Worm (Caenorhabditis elegans): ENCODE data around the gene C05C10.5.

The C05C10.5 gene

ce11 chrII:9931012-9931411 is 7.8 kb upstream of the C05C10.5 start (continued):
- TF ChIP-seq lim-6 (tag; optimal IDR thresholded peaks at IDR 0.05): no peak
- TF ChIP-seq madf-2 (tag; optimal IDR thresholded peaks at IDR 0.05): no peak
- no peak for TF ChIP-seq fax-1 (tag; optimal IDR thresholded peaks at IDR 0.05)
- TF ChIP-seq ceh-2 (tag; optimal IDR thresholded peaks at IDR 0.05): peak; percentile 22
- TF ChIP-seq ceh-6 (GFP tag; optimal IDR thresholded peaks at IDR 0.05): no peak
- peak; percentile 40 for TF ChIP-seq ets-4 (tag; optimal IDR thresholded peaks at IDR 0.05)
- TF ChIP-seq C08G9.2 (tag; optimal IDR thresholded peaks at IDR 0.05): peak; percentile 55
- TF ChIP-seq ceh-48 (tag; optimal IDR thresholded peaks at IDR 0.05): no peak
- no peak for TF ChIP-seq hlh-6 (tag; optimal IDR thresholded peaks at IDR 0.05)

DNA sequence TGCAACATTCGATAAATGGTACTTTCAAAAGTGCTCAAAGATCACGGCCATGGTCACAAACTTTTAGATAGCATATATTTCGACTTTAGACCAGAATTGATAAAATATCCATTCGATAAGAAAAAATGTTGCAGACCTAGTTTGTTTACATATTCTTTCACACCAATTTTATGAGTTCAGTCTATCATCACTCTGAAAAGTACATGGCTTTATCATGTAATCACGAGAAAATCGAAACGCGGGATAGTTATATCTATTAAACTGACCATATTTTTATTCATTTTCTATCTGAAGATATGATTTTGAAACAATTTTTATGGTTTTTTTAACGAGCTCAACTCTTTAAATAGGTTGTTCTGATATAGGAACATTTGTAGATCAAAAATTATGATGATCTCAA is 7.4 kb upstream of the C05C10.5 start, which contains the start of gene pho-11:
TSS of gene pho-11 (plus strand) at position 374 of the 400 bp plus-strand sequence.
- TF ChIP-seq ceh-45 (GFP tag; IDR thresholded peaks at IDR 0.05) (no peak), elt-2 (tag; optimal IDR thresholded peaks at IDR 0.05) (peak; percentile 14)

- no peak for TF ChIP-seq sox-2 (GFP tag; IDR thresholded peaks at IDR 0.05)
- TF ChIP-seq ceh-2 (tag; optimal IDR thresholded peaks at IDR 0.05): no peak
- no peak for TF ChIP-seq dve-1 (tag; optimal IDR thresholded peaks at IDR 0.05)
- TF ChIP-seq ahr-1 (tag; optimal IDR thresholded peaks at IDR 0.05): no peak
- TF ChIP-seq ceh-9 (tag; optimal IDR thresholded peaks at IDR 0.05): no peak
- no peak for TF ChIP-seq unc-3 (GFP tag; conservative IDR thresholded peaks at IDR 0.05)
- no peak for TF ChIP-seq unc-3 (tag; optimal IDR thresholded peaks at IDR 0.05)
- no peak for TF ChIP-seq madf-2 (tag; optimal IDR thresholded peaks at IDR 0.05)
- no peak for TF ChIP-seq lin-11 (tag; optimal IDR thresholded peaks at IDR 0.05)
- no peak for TF ChIP-seq pha-2 (tag; optimal IDR thresholded peaks at IDR 0.05)
- TF ChIP-seq pha-4 (tag; optimal IDR thresholded peaks at IDR 0.05): no peak
- TF ChIP-seq ref-2 (tag; optimal IDR thresholded peaks at IDR 0.05): no peak
These were observed 4.9 kb upstream of the C05C10.5 start for ce11 chrII:9933947-9934383.

- no peak for TF ChIP-seq Y22D7AL.16 (tag; optimal IDR thresholded peaks at IDR 0.05)
- no peak for TF ChIP-seq nhr-11 (tag; optimal IDR thresholded peaks at IDR 0.05)
- no peak for TF ChIP-seq nfya-1 (tag; optimal IDR thresholded peaks at IDR 0.05)
- no peak for TF ChIP-seq npax-4 (tag; optimal IDR thresholded peaks at IDR 0.05)
- TF ChIP-seq fkh-6 (tag; optimal IDR thresholded peaks at IDR 0.05): no peak
- TF ChIP-seq ceh-31 (tag; optimal IDR thresholded peaks at IDR 0.05): no peak
- TF ChIP-seq tbx-7 (tag; optimal IDR thresholded peaks at IDR 0.05): no peak
- TF ChIP-seq pha-2 (tag; optimal IDR thresholded peaks at IDR 0.05): no peak
- no peak for TF ChIP-seq syd-9 (tag; optimal IDR thresholded peaks at IDR 0.05)
These were observed 4.3 kb upstream of the C05C10.5 start for ce11 chrII:9934570-9934969.

DNA sequence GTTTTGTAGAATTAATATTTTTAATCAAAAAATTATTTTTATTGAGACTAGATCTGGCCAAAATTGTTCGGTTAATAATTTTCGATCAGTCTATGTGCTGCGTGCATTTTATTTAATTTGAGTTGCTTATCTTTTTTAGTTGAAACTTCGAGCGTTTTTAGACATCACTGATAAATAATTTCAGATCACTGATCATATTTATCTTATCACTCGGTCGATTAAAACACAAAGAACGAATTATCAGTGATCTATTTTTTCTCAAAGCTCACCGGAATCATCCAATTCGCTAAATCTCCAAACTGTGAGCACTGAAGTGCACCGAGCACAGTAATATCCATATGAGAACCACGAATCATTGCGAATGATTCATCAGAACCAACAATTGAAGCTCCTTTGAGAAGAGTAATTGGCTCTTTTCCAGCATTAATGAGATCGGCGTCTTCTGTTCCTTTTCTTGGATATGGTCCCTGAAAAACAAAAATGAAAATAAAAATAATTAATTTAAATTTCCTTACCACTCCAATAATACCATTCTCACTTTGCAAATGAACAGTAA is 3.7 kb upstream of the C05C10.5 start:
- TF ChIP-seq elt-2 (tag; optimal IDR thresholded peaks at IDR 0.05) (peak; percentile 61), ceh-9 (tag; optimal IDR thresholded peaks at IDR 0.05) (no peak)

DNA sequence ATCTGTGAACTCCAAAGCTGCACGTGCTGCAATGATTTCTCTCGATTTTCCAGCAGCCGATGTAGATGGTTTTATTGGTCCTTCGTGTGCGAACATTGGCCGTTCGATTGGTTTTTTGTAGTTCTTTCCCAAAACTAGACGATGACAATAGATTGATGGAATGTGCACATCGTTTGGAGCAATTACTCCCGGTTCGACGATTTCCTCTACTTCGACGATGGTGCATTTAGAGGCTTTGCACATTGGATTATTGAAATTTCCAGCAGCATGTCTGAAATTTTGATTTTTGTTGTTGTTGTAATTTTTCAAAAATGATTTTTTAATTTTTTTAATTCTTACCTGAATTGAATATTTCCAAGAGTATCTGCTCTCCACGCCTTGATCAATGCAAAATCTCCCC is 3.2 kb upstream of the C05C10.5 start:
- no peak for TF ChIP-seq odd-2 (tag; optimal IDR thresholded peaks at IDR 0.05)
- no peak for TF ChIP-seq rnt-1 (tag; optimal IDR thresholded peaks at IDR 0.05)
- TF ChIP-seq unc-86 (tag; optimal IDR thresholded peaks at IDR 0.05): no peak
- TF ChIP-seq zip-5 (tag; optimal IDR thresholded peaks at IDR 0.05): no peak
- no peak for TF ChIP-seq elt-4 (tag; optimal IDR thresholded peaks at IDR 0.05)
- TF ChIP-seq pha-4 (tag; optimal IDR thresholded peaks at IDR 0.05): no peak
- no peak for TF ChIP-seq T23F11.4 (GFP tag; optimal IDR thresholded peaks at IDR 0.05)
- no peak for TF ChIP-seq pqm-1 (tag; optimal IDR thresholded peaks at IDR 0.05)
- no peak for TF ChIP-seq K09A11.1 (tag; optimal IDR thresholded peaks at IDR 0.05; ENCODE audit: insufficient read depth)
- TF ChIP-seq ceh-45 (GFP tag; IDR thresholded peaks at IDR 0.05): no peak
